Worm (Caenorhabditis elegans) whole organism, mixed stage, embryonic: ENCODE results near the gene fbxc-50.
A peak's percentile ranks its signal among the peaks of the same experiment; 100 is the strongest.
"Not testable (repeated sequence)": the region's sequence is repeated elsewhere in the genome, so short reads cannot be mapped to it uniquely, and the experiment has no call there.

Experiments
- M03D4.4 ChIP-seq: sonication (generic microtip); optimal IDR thresholded peaks from 2 replicates; lab custom pipeline; 2017; ENCODE audit warnings: mild to moderate bottlenecking, missing genetic modification characterization, missing compliant biosample characterization
- bed-3 ChIP-seq: fragments of 200-800 bp; sonication (Bioruptor generic); optimal IDR thresholded peaks from 3 replicates; lab custom pipeline; 2018; ENCODE audit warnings: mild to moderate bottlenecking, missing genetic modification characterization, moderate library complexity, missing compliant biosample characterization
- blmp-1 ChIP-seq: fragments of 150-350 bp; optimal IDR thresholded peaks from 2 replicates; lab custom pipeline; 2014; ENCODE audit warnings: missing biosample characterization, missing genetic modification characterization
- ceh-39 ChIP-seq: fragments of 150-350 bp; optimal IDR thresholded peaks from 2 replicates; lab custom pipeline; 2014; ENCODE audit warnings: missing biosample characterization, missing genetic modification characterization
- ceh-83 ChIP-seq: fragments of 200-800 bp; sonication (Bioruptor generic); optimal IDR thresholded peaks from 2 replicates; lab custom pipeline; 2018; ENCODE audit warnings: mild to moderate bottlenecking, missing genetic modification characterization, missing compliant biosample characterization
- ces-1 ChIP-seq: fragments of 150-350 bp; optimal IDR thresholded peaks from 2 replicates; lab custom pipeline; 2014; ENCODE audit warnings: missing biosample characterization, missing genetic modification reagents, missing genetic modification characterization
- cnd-1 ChIP-seq: fragments of 200-800 bp; sonication (Bioruptor generic); optimal IDR thresholded peaks from 2 replicates; lab custom pipeline; 2018; ENCODE audit warnings: mild to moderate bottlenecking, missing genetic modification characterization, missing compliant biosample characterization
- drap-1 ChIP-seq: fragments of 200-800 bp; sonication (Bioruptor generic); optimal IDR thresholded peaks from 3 replicates; lab custom pipeline; 2018; ENCODE audit warnings: mild to moderate bottlenecking, missing genetic modification characterization, missing compliant biosample characterization
- elt-1 ChIP-seq: sonication (generic microtip); optimal IDR thresholded peaks from 2 replicates; lab custom pipeline; 2017; ENCODE audit warnings: missing genetic modification characterization, mild to moderate bottlenecking, missing compliant biosample characterization, antibody characterized with exemption, moderate library complexity, borderline replicate concordance; ENCODE audit not compliant: insufficient read depth
- elt-3 ChIP-seq: fragments of 150-350 bp; optimal IDR thresholded peaks from 2 replicates; lab custom pipeline; 2014; ENCODE audit warnings: missing biosample characterization, missing genetic modification characterization
- ham-2 ChIP-seq: fragments of 200-800 bp; sonication (Bioruptor generic); optimal IDR thresholded peaks from 2 replicates; lab custom pipeline; 2018; ENCODE audit warnings: mild to moderate bottlenecking, missing genetic modification characterization, missing compliant biosample characterization
- hlh-1 ChIP-seq: fragments of 150-350 bp; optimal IDR thresholded peaks from 2 replicates; lab custom pipeline; 2014; ENCODE audit warnings: missing biosample characterization, missing genetic modification reagents, missing genetic modification characterization
- lin-13 ChIP-seq: fragments of 150-350 bp; optimal IDR thresholded peaks from 2 replicates; lab custom pipeline; 2014; ENCODE audit warnings: missing biosample characterization, missing genetic modification characterization
- lin-32 ChIP-seq: fragments of 200-800 bp; sonication (Bioruptor generic); optimal IDR thresholded peaks from 2 replicates; lab custom pipeline; 2018; ENCODE audit warnings: mild to moderate bottlenecking, missing genetic modification characterization, missing compliant biosample characterization
- lsy-2 ChIP-seq: fragments of 150-350 bp; optimal IDR thresholded peaks from 2 replicates; lab custom pipeline; 2014; ENCODE audit warnings: missing biosample characterization, missing genetic modification characterization
- mab-5 ChIP-seq: fragments of 150-350 bp; optimal IDR thresholded peaks from 2 replicates; lab custom pipeline; 2014; ENCODE audit warnings: missing biosample characterization, missing genetic modification characterization
- mep-1 ChIP-seq: fragments of 150-350 bp; optimal IDR thresholded peaks from 2 replicates; lab custom pipeline; 2017; ENCODE audit warnings: missing biosample characterization, missing genetic modification reagents, missing genetic modification characterization, inconsistent platforms
- mls-2 ChIP-seq: sonication (generic microtip); optimal IDR thresholded peaks from 2 replicates; lab custom pipeline; 2016; ENCODE audit warnings: mild to moderate bottlenecking, missing genetic modification characterization, moderate library complexity, missing compliant biosample characterization
- nhr-12 ChIP-seq: fragments of 150-350 bp; optimal IDR thresholded peaks from 2 replicates; lab custom pipeline; 2014; ENCODE audit warnings: missing biosample characterization, missing genetic modification characterization
- nhr-2 ChIP-seq: fragments of 150-350 bp; optimal IDR thresholded peaks from 2 replicates; lab custom pipeline; 2014; ENCODE audit warnings: missing biosample characterization, missing genetic modification characterization
- nhr-237 ChIP-seq: fragments of 150-350 bp; optimal IDR thresholded peaks from 2 replicates; lab custom pipeline; 2014; ENCODE audit warnings: missing biosample characterization, missing genetic modification characterization
- nhr-28 ChIP-seq: fragments of 150-350 bp; optimal IDR thresholded peaks from 2 replicates; lab custom pipeline; 2014; ENCODE audit warnings: missing biosample characterization, missing genetic modification characterization
- nhr-76 ChIP-seq: sonication (generic microtip); optimal IDR thresholded peaks from 2 replicates; lab custom pipeline; 2017; ENCODE audit warnings: missing biosample characterization, missing genetic modification characterization
- sem-2 ChIP-seq: fragments of 200-800 bp; sonication (Bioruptor generic); optimal IDR thresholded peaks from 2 replicates; lab custom pipeline; 2018; ENCODE audit warnings: mild to moderate bottlenecking, missing genetic modification characterization, missing compliant biosample characterization
- snpc-4 ChIP-seq: fragments of 150-350 bp; optimal IDR thresholded peaks from 2 replicates; lab custom pipeline; 2014; ENCODE audit warnings: missing biosample characterization, missing genetic modification characterization
- tbx-8 ChIP-seq: fragments of 200-800 bp; sonication (Bioruptor generic); optimal IDR thresholded peaks from 2 replicates; lab custom pipeline; 2018; ENCODE audit warnings: mild to moderate bottlenecking, missing genetic modification characterization, moderate library complexity, missing compliant biosample characterization
- unc-39 ChIP-seq: fragments of 150-350 bp; optimal IDR thresholded peaks from 2 replicates; lab custom pipeline; 2014; ENCODE audit warnings: missing biosample characterization, missing genetic modification characterization
- unc-62 ChIP-seq: fragments of 150-350 bp; optimal IDR thresholded peaks from 2 replicates; lab custom pipeline; 2014; ENCODE audit warnings: missing biosample characterization, missing genetic modification reagents, missing genetic modification characterization
- zip-8 ChIP-seq: fragments of 150-350 bp; optimal IDR thresholded peaks from 2 replicates; lab custom pipeline; 2014; ENCODE audit warnings: missing biosample characterization, missing genetic modification characterization
- ztf-11 ChIP-seq: fragments of 150-350 bp; optimal IDR thresholded peaks from 2 replicates; lab custom pipeline; 2014; ENCODE audit warnings: missing biosample characterization, missing genetic modification characterization

Gene fbxc-50

DNA sequence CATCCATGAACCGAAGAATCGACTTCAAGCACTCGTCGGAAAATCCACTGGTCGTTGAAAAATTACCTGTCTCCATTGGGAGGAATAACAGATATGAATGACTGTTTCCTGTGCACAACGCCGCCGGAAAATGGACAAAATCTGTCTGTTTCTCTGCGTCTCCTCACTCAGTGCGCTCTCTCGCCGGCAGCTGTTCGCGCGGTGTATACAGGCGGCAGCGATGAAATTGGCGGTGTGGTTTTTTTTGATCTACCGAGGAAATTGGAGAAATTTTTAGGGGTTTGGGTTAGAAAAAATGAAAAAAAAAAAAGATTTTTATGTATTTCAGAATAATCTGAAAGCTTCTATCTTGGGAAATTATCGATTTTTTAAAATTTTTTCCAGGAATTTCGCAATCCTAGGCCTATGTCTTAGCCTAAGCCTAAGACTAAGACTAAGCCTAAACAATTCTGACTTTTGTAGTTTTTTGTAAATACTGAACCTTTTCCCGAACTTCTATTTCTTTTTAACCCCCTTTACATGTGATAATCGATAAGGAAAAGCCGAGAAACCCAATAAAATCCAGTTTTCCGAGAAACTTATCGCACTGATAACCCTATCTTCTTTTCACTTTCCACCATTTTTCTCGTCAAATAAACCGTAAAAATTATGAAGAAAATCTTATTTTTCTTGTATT, at the start of gene fbxc-50, which contains the start of gene C17F4.2:
Gene fbxc-50, minus strand, starts transcription at position 81 of the 676 bp plus-strand sequence.
Gene C17F4.2, plus strand, starts transcription at position 626 of the 676 bp plus-strand sequence.
- TF ChIP-seq hlh-1 (tag; lab: Kevin White, UChicago), result peak; percentile 35
- TF ChIP-seq lsy-2 (tag; lab: Kevin White, UChicago), result no peak

DNA sequence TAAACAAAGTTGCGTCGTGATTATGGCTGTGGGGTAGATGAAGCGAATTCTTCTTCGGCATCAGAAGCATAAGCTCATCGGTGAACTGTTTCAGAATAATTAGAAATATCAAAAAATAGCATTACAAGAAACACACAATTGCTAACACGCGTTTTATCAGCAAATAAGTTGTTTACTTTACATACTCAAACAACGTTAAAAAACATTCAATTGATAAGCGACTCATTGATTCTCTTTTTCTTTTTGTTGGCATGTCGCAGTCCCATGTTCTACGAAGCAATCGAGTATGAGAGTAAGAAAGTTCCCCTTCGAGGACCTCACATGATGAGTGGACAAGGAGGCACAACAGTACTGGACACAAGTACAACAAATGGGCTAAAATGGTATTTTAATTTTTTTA, 48.7 kb upstream of the fbxc-50 start, which contains the start of gene btb-16:
Gene btb-16, plus strand, starts transcription at position 240 of the 400 bp plus-strand sequence.
- TF ChIP-seq sem-2 (GFP tag; lab: Kevin White, UChicago), result no peak

DNA sequence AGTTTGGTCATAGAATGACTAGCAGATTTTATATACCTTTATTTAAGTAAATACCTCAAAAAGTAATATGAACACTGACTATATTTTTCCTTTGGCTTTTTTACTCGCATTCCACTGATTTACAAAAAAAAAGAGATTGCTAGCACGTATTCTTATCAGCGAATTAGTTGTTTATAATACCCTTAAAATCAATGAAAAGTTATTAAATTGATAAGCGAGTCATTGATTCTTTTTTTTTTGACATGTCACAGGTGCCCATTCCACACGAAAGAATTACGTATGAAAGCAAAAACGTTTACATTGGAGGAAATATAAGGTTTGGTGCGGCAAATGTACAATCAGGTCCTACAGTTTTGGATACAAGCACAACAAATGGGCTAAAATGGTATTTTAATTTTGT, 47.3 kb upstream of the fbxc-50 start, which contains the start of gene btb-17:
Gene btb-17, plus strand, starts transcription at position 213 of the 400 bp plus-strand sequence.
- no peak for TF ChIP-seq ceh-83 (GFP tag; lab: Kevin White, UChicago)
- no peak for TF ChIP-seq snpc-4 (tag; lab: Kevin White, UChicago)
- no peak for TF ChIP-seq ztf-11 (tag; lab: Kevin White, UChicago)
- TF ChIP-seq lsy-2 (tag; lab: Kevin White, UChicago), result no peak
- no peak for TF ChIP-seq sem-2 (GFP tag; lab: Kevin White, UChicago)
- TF ChIP-seq ham-2, result no peak
- no peak for TF ChIP-seq nhr-12
- no peak for TF ChIP-seq mep-1 (tag; lab: Kevin White, UChicago)
- no peak for TF ChIP-seq lin-32 (GFP tag; lab: Kevin White, UChicago)
- TF ChIP-seq cnd-1 (tag; lab: Kevin White, UChicago), result no peak
- TF ChIP-seq bed-3 (GFP tag; lab: Kevin White, UChicago), result no peak
- TF ChIP-seq zip-8 (tag; lab: Kevin White, UChicago), result no peak
- TF ChIP-seq nhr-28, result no peak

DNA sequence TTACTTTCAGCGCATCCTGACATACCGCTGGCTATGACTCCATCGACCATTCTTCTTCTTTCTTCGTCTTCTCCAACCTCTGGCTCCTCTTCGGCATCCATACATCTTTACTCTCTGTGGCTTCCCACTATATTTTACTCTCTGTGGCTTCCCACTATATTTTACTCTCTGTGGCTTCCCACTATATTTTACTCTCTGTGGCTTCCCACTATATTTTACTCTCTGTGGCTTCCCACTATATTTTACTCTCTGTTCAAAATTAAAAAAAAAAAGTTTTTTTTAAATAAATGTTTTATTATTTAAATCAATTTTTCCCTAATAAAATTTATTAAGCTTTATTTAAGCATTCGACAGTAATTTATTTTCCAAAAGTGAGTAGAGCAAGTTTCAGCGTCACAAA, 42.6 kb upstream of the fbxc-50 start, which contains the start of gene F39E9.14:
Gene F39E9.14, minus strand, starts transcription at position 101 of the 400 bp plus-strand sequence.
- TF ChIP-seq mep-1 (tag; lab: Kevin White, UChicago); mab-5; tbx-8 (GFP tag; lab: Kevin White, UChicago): not testable (repeated sequence)

- TF ChIP-seq mab-5 (no peak), elt-1 (tag; lab: Kevin White, UChicago) (no peak), ceh-83 (GFP tag; lab: Kevin White, UChicago) (no peak), nhr-76 (tag; lab: Kevin White, UChicago) (no peak), hlh-1 (tag; lab: Kevin White, UChicago) (no peak), unc-62 (no peak), cnd-1 (tag; lab: Kevin White, UChicago) (no peak), M03D4.4 (tag; lab: Kevin White, UChicago) (no peak), nhr-237 (tag; lab: Kevin White, UChicago) (no peak), lin-13 (tag; lab: Kevin White, UChicago) (no peak), ztf-11 (tag; lab: Kevin White, UChicago) (no peak), sem-2 (GFP tag; lab: Kevin White, UChicago) (no peak), mls-2 (tag; lab: Kevin White, UChicago) (no peak)
- TF ChIP-seq, all 35 proteins: peak for 0
These were observed 39.1 kb upstream of the fbxc-50 start, which contains the start of gene sri-63 for ce11 chrII:3287073-3287472. sri-63 (plus strand) TSS chrII:3287373.

- no peak for TF ChIP-seq blmp-1 (tag; lab: Kevin White, UChicago)
- no peak for TF ChIP-seq nhr-237 (tag; lab: Kevin White, UChicago)
- no peak for TF ChIP-seq nhr-76 (tag; lab: Kevin White, UChicago)
- no peak for TF ChIP-seq elt-1 (tag; lab: Kevin White, UChicago)
- TF ChIP-seq lin-13 (tag; lab: Kevin White, UChicago), result no peak
- no peak for TF ChIP-seq ztf-11 (tag; lab: Kevin White, UChicago)
- no peak for TF ChIP-seq ceh-39
- TF ChIP-seq nhr-2, result no peak
- TF ChIP-seq mep-1 (tag; lab: Kevin White, UChicago), result no peak
- no peak for TF ChIP-seq sem-2 (GFP tag; lab: Kevin White, UChicago)
- no peak for TF ChIP-seq hlh-1 (tag; lab: Kevin White, UChicago)
- TF ChIP-seq unc-39 (tag; lab: Kevin White, UChicago), result no peak
- no peak for TF ChIP-seq drap-1 (GFP tag; lab: Kevin White, UChicago)
- TF ChIP-seq ham-2, result no peak
- TF ChIP-seq ces-1, result no peak
- TF ChIP-seq elt-3, result no peak
- TF ChIP-seq unc-62, result no peak
- no peak for TF ChIP-seq nhr-12
These were observed 36.6 kb upstream of the fbxc-50 start, which contains the start of gene scl-15 for ce11 chrII:3284558-3284957. scl-15 (minus strand) TSS chrII:3284658.
